Fruit fly (Drosophila melanogaster) whole organism, adult: ENCODE data around the gene LysP.

ENCODE experiments used
- CG12768 ChIP-seq: fragments of 200-800 bp; sonication (Bioruptor generic); optimal IDR thresholded peaks from 2 replicates; lab custom pipeline; 2017; ENCODE audit warnings: missing biosample characterization, missing genetic modification characterization, mild to moderate bottlenecking, moderate library complexity, missing genetic modification reagents
- CG1620 ChIP-seq: fragments of 200-800 bp; sonication (Bioruptor generic); optimal IDR thresholded peaks from 2 replicates; lab custom pipeline; 2016; ENCODE audit warnings: missing biosample characterization, missing genetic modification characterization
- CG5204 ChIP-seq: fragments of 200-800 bp; sonication (Bioruptor generic); optimal IDR thresholded peaks from 2 replicates; lab custom pipeline; 2016; ENCODE audit warnings: missing biosample characterization, missing genetic modification characterization
- Hr96 ChIP-seq: fragments of 200-800 bp; sonication (Bioruptor generic); optimal IDR thresholded peaks from 2 replicates; lab custom pipeline; 2016; ENCODE audit warnings: missing biosample characterization, missing genetic modification characterization
- Mnt ChIP-seq: fragments of 200-800 bp; sonication (Bioruptor generic); optimal IDR thresholded peaks from 2 replicates; lab custom pipeline; 2016; ENCODE audit warnings: missing biosample characterization, mild to moderate bottlenecking, missing genetic modification characterization
- cic ChIP-seq: fragments of 200-800 bp; sonication (Bioruptor generic); optimal IDR thresholded peaks from 2 replicates; lab custom pipeline; 2017; ENCODE audit warnings: missing biosample characterization, mild to moderate bottlenecking, missing genetic modification characterization, moderate library complexity
- cnc ChIP-seq, 2 experiments: fragments of >200 bp; optimal IDR thresholded peaks; 2 replicates each; lab custom pipeline; 2017
- kay ChIP-seq: fragments of 200-800 bp; sonication (Bioruptor generic); peaks from one replicate; lab custom pipeline; 2016; ENCODE audit warnings: missing biosample characterization, missing genetic modification characterization, borderline replicate concordance
- toe ChIP-seq: fragments of 200-800 bp; sonication (Bioruptor generic); optimal IDR thresholded peaks from 2 replicates; lab custom pipeline; 2016; ENCODE audit warnings: missing biosample characterization, missing genetic modification characterization

dm6 chr3L:1183467-1183866 is 35.0 kb downstream of the LysP start:
- TF ChIP-seq cic (GFP tag; lab: Kevin White, UChicago), result no peak
- TF ChIP-seq kay (GFP tag; lab: Kevin White, UChicago), result no peak
- no peak for TF ChIP-seq CG12768
- no peak for TF ChIP-seq CG1620 (GFP tag; lab: Kevin White, UChicago)
- TF ChIP-seq cnc (optimal IDR thresholded peaks at IDR 0.05; lab: Kevin White, UChicago), result no peak
- TF ChIP-seq toe (GFP tag; lab: Kevin White, UChicago), result no peak
- TF ChIP-seq CG5204, result no peak
- no peak for TF ChIP-seq Mnt (GFP tag; lab: Kevin White, UChicago)
- TF ChIP-seq Hr96 (GFP tag; lab: Kevin White, UChicago), result no peak
